Fruit fly (Drosophila melanogaster): Measurements from ENCODE around the gene Hipk.

The Hipk gene

dm6 chr3L:563002-563627 lies 20.3 kb downstream of the Hipk start (continued):
- TF ChIP-seq org-1 (GFP tag; optimal IDR thresholded peaks at IDR 0.05) (peak; percentile 39), CG31224 (GFP tag; IDR thresholded peaks at IDR 0.05) (peak; percentile 43; the same call in 1 of the 2 replicates), CG31365 (tag; optimal IDR thresholded peaks at IDR 0.05) (no peak), Sox102F (GFP tag; optimal IDR thresholded peaks at IDR 0.05) (peak; percentile 82), CG13296 (GFP tag; optimal IDR thresholded peaks at IDR 0.05) (peak; percentile 52), dmrt11E (tag; optimal IDR thresholded peaks at IDR 0.05) (peak; percentile 0), sqz (GFP tag; optimal IDR thresholded peaks at IDR 0.05) (peak; percentile 4), NC2β (GFP tag; optimal IDR thresholded peaks at IDR 0.05) (peak; percentile 36), CG13424 (tag; optimal IDR thresholded peaks at IDR 0.05) (peak; percentile 56), z (GFP tag; IDR thresholded peaks at IDR 0.05) (0 out of 3 replicates have a peak, but pooled peaks have one; percentile 38), tna (GFP tag; IDR thresholded peaks at IDR 0.05; ENCODE audit: partially characterized antibody) (no peak), B-H2 (GFP tag; optimal IDR thresholded peaks at IDR 0.05) (no peak), CG17568 (GFP tag; optimal IDR thresholded peaks at IDR 0.05) (peak; percentile 63), Hr51 (GFP tag; optimal IDR thresholded peaks at IDR 0.05) (peak in 1 of 2 experiments; percentile 76), CG1832 (GFP tag; optimal IDR thresholded peaks at IDR 0.05) (no peak), gce (GFP tag; IDR thresholded peaks at IDR 0.05) (peak; percentile 74; the same call in 1 of the 3 replicates), emc (GFP tag; optimal IDR thresholded peaks at IDR 0.05) (peak; percentile 15), prd (optimal IDR thresholded peaks at IDR 0.05) (no peak), prd (GFP tag; IDR thresholded peaks at IDR 0.05) (peak; percentile 79), CG5245 (GFP tag; optimal IDR thresholded peaks at IDR 0.05) (peak; percentile 39), dimm (GFP tag; IDR thresholded peaks at IDR 0.05) (peak; percentile 39; the same call in 1 of the 2 replicates), CG13287 (GFP tag; IDR thresholded peaks at IDR 0.05; ENCODE audit: partially characterized antibody) (no peak), jing (GFP tag; optimal IDR thresholded peaks at IDR 0.05) (peak; percentile 19), CTCF (GFP tag; optimal IDR thresholded peaks at IDR 0.05) (peak; percentile 41), Mad (GFP tag; optimal IDR thresholded peaks at IDR 0.05) (peak; percentile 41), CG12219 (GFP tag; optimal IDR thresholded peaks at IDR 0.05) (peak; percentile 64), ab (GFP tag; optimal IDR thresholded peaks at IDR 0.05) (no peak), maf-S (GFP tag; optimal IDR thresholded peaks at IDR 0.05) (no peak), CG34376 (GFP tag; optimal IDR thresholded peaks at IDR 0.05) (no peak), sc (optimal IDR thresholded peaks at IDR 0.05) (no peak), sc (GFP tag; optimal IDR thresholded peaks at IDR 0.05) (no peak), crc (GFP tag; optimal IDR thresholded peaks at IDR 0.05) (no peak), ash1 (GFP tag; optimal IDR thresholded peaks at IDR 0.05) (no peak), en (GFP tag; optimal IDR thresholded peaks at IDR 0.05) (peak; percentile 36), CG1024 (GFP tag; IDR thresholded peaks at IDR 0.05) (peak; percentile 41; the same call in 1 of the 2 replicates), B-H1 (GFP tag; IDR thresholded peaks at IDR 0.05) (peak; percentile 44; the same call in 1 of the 3 replicates), CG11695 (GFP tag; IDR thresholded peaks at IDR 0.05) (peak; percentile 84), CG4360 (GFP tag; IDR thresholded peaks at IDR 0.05) (no peak), tap (tag; optimal IDR thresholded peaks at IDR 0.05) (peak; percentile 58), Gug (GFP tag; IDR thresholded peaks at IDR 0.05) (peak; percentile 6; the same call in 1 of the 4 replicates), lmd (GFP tag; IDR thresholded peaks at IDR 0.05) (peak; percentile 70), lov (optimal IDR thresholded peaks at IDR 0.05) (no peak), lov (GFP tag; IDR thresholded peaks at IDR 0.05) (no peak), twi (tag; optimal IDR thresholded peaks at IDR 0.05) (no peak), CG8281 (tag; optimal IDR thresholded peaks at IDR 0.05) (peak; percentile 13), mam (GFP tag; optimal IDR thresholded peaks at IDR 0.05) (peak; percentile 24), sens (GFP tag) (peak; percentile 87), CG11696 (GFP tag; IDR thresholded peaks at IDR 0.05) (peak; percentile 92), slbo (GFP tag; IDR thresholded peaks at IDR 0.05) (peak; percentile 57), CG31441 (GFP tag; IDR thresholded peaks at IDR 0.05) (peak; percentile 76), Ravus (GFP tag; IDR thresholded peaks at IDR 0.05) (no peak; the same call in 1 of the 2 replicates), CG1647 (GFP tag; optimal IDR thresholded peaks at IDR 0.05) (peak; percentile 48)

All from whole organism, embryonic.